Worm (Caenorhabditis elegans): ENCODE results near the gene K08H10.6.

K08H10.6 gene

ce11 chrV:9978425-9978824 is 17.3 kb downstream of the K08H10.6 start:
- TF ChIP-seq lin-39 (tag; optimal IDR thresholded peaks at IDR 0.05) = peak; percentile 59
- no peak for TF ChIP-seq egl-5 (tag; optimal IDR thresholded peaks at IDR 0.05)
- TF ChIP-seq nhr-77 (tag; optimal IDR thresholded peaks at IDR 0.05) = no peak
- peak; percentile 48 for TF ChIP-seq hmg-11 (tag; optimal IDR thresholded peaks at IDR 0.05)
- TF ChIP-seq snpc-4 (tag; optimal IDR thresholded peaks at IDR 0.05) = peak; percentile 5
- no peak for TF ChIP-seq daf-12 (tag; optimal IDR thresholded peaks at IDR 0.05)
- TF ChIP-seq zag-1 (tag; optimal IDR thresholded peaks at IDR 0.05) = no peak
- no peak for TF ChIP-seq fos-1 (tag; optimal IDR thresholded peaks at IDR 0.05)
- peak; percentile 60 for TF ChIP-seq nfya-1 (tag; optimal IDR thresholded peaks at IDR 0.05; ENCODE audit: insufficient read depth)
- TF ChIP-seq unc-62 (GFP tag; optimal IDR thresholded peaks at IDR 0.05) = no peak
- no peak for TF ChIP-seq elt-3 (tag; optimal IDR thresholded peaks at IDR 0.05)
- no peak for TF ChIP-seq aly-2 (tag; optimal IDR thresholded peaks at IDR 0.05)
- TF ChIP-seq nhr-12 (tag; optimal IDR thresholded peaks at IDR 0.05) = no peak
- TF ChIP-seq nhr-237 (tag; optimal IDR thresholded peaks at IDR 0.05) = no peak
- TF ChIP-seq nhr-76 (tag; optimal IDR thresholded peaks at IDR 0.05) = no peak
- no peak for TF ChIP-seq nhr-28 (tag; optimal IDR thresholded peaks at IDR 0.05)
- TF ChIP-seq mml-1 (tag; optimal IDR thresholded peaks at IDR 0.05) = no peak
- no peak for TF ChIP-seq tbx-2 (tag; optimal IDR thresholded peaks at IDR 0.05)
- TF ChIP-seq ceh-16 (tag; optimal IDR thresholded peaks at IDR 0.05) = no peak
- TF ChIP-seq ztf-11 (tag; optimal IDR thresholded peaks at IDR 0.05) = no peak

- TF ChIP-seq ceh-82 (tag; optimal IDR thresholded peaks at IDR 0.05) (no peak), aly-2 (tag; optimal IDR thresholded peaks at IDR 0.05) (no peak), ceh-16 (tag; optimal IDR thresholded peaks at IDR 0.05) (no peak), fkh-10 (GFP tag; optimal IDR thresholded peaks at IDR 0.05) (peak; percentile 62), unc-62 (GFP tag; optimal IDR thresholded peaks at IDR 0.05) (no peak), daf-12 (tag; optimal IDR thresholded peaks at IDR 0.05) (no peak), nhr-25 (tag; optimal IDR thresholded peaks at IDR 0.05) (no peak), nhr-11 (tag; optimal IDR thresholded peaks at IDR 0.05) (no peak), nhr-237 (tag; optimal IDR thresholded peaks at IDR 0.05) (no peak)
Observed at ce11 chrV:9977211-9977610, 18.5 kb downstream of the K08H10.6 start.

- TF ChIP-seq ceh-82 (tag; optimal IDR thresholded peaks at IDR 0.05) = no peak
- no peak for TF ChIP-seq elt-3 (tag; optimal IDR thresholded peaks at IDR 0.05)
- no peak for TF ChIP-seq pqm-1 (tag; optimal IDR thresholded peaks at IDR 0.05)
- TF ChIP-seq ama-1 (optimal IDR thresholded peaks at IDR 0.05) = no peak
- no peak for TF ChIP-seq nhr-12 (tag; optimal IDR thresholded peaks at IDR 0.05)
- no peak for TF ChIP-seq snpc-4 (tag; optimal IDR thresholded peaks at IDR 0.05)
- no peak for TF ChIP-seq lsy-12 (tag; optimal IDR thresholded peaks at IDR 0.05)
Observed at ce11 chrV:9976138-9976537, 19.6 kb downstream of the K08H10.6 start, which contains the start of gene unc-41. unc-41 (minus strand) TSS chrV:9976238.

DNA sequence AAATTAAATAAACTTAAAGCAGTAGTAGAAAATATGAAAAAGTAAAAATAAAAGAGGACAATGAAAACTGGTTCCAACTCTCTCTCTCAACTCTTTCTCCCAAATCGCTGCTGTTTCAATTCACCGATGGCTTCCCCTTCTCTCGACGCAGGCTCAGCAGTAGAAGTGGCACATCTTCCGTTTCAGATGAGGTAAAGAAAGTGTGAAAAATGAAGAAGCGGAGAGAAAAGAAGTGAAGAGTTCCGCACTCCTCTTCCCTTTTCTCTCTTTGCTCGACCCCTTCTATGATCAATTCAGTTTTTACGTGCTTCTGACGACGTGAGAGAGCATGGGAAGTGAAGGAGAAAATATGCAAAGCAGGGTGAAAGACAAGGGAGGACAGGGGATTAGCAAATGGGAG is 21.4 kb downstream of the K08H10.6 start:
- TF ChIP-seq fkh-10 (GFP tag; optimal IDR thresholded peaks at IDR 0.05) (peak; percentile 72), lin-39 (tag; optimal IDR thresholded peaks at IDR 0.05) (peak; percentile 1), nfya-1 (tag; optimal IDR thresholded peaks at IDR 0.05; ENCODE audit: insufficient read depth) (peak; percentile 46), pha-4 (tag; optimal IDR thresholded peaks at IDR 0.05) (no peak)

DNA sequence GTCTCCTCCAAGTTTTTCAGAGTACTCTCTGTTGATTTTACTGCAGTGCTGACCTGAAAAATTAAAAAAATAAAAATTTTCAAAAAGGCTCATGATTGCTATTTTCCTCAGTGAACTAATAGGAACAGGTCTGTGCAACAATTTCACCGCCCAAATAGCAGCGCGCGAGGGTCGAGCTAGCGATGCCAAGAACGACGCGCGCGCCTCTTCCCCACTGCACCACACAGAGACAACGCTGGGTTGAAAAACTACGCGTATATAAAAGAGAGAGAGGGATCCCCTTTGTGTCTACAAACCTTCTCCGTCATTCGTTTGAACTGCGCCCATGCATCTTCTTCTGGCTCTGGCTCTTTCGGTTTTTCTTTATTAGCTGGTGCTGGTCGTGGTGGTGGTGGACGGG is 25.6 kb downstream of the K08H10.6 start:
- no peak for TF ChIP-seq zag-1 (tag; optimal IDR thresholded peaks at IDR 0.05)
- TF ChIP-seq nhr-76 (tag; optimal IDR thresholded peaks at IDR 0.05) = no peak
- peak; percentile 79 for TF ChIP-seq hmg-11 (tag; optimal IDR thresholded peaks at IDR 0.05)
- TF ChIP-seq ama-1 (optimal IDR thresholded peaks at IDR 0.05) = peak; percentile 53
- peak; percentile 62 for TF ChIP-seq nhr-43 (tag; optimal IDR thresholded peaks at IDR 0.05; ENCODE audit: poor library complexity, severe bottlenecking)
- peak; percentile 2 for TF ChIP-seq jun-1 (tag; optimal IDR thresholded peaks at IDR 0.05)
- no peak for TF ChIP-seq fkh-10 (GFP tag; optimal IDR thresholded peaks at IDR 0.05)
- TF ChIP-seq fos-1 (tag; optimal IDR thresholded peaks at IDR 0.05) = no peak
- no peak for TF ChIP-seq nhr-11 (tag; optimal IDR thresholded peaks at IDR 0.05)
- TF ChIP-seq lin-39 (tag; optimal IDR thresholded peaks at IDR 0.05) = peak; percentile 90
- no peak for TF ChIP-seq nhr-237 (tag; optimal IDR thresholded peaks at IDR 0.05)
- TF ChIP-seq elt-1 (tag; optimal IDR thresholded peaks at IDR 0.05) = no peak
- TF ChIP-seq skn-1 (tag; optimal IDR thresholded peaks at IDR 0.05) = peak; percentile 2
- peak; percentile 22 for TF ChIP-seq snpc-4 (tag; optimal IDR thresholded peaks at IDR 0.05)
- no peak for TF ChIP-seq mdl-1 (tag; optimal IDR thresholded peaks at IDR 0.05)
- no peak for TF ChIP-seq daf-12 (tag; optimal IDR thresholded peaks at IDR 0.05)
- TF ChIP-seq elt-3 (tag; optimal IDR thresholded peaks at IDR 0.05) = no peak
- no peak for TF ChIP-seq sea-2 (GFP tag; optimal IDR thresholded peaks at IDR 0.05)
- TF ChIP-seq egl-27 (tag; optimal IDR thresholded peaks at IDR 0.05) = no peak
- TF ChIP-seq ceh-9 (tag; optimal IDR thresholded peaks at IDR 0.05) = no peak
- TF ChIP-seq unc-62 (GFP tag; optimal IDR thresholded peaks at IDR 0.05) = peak; percentile 16
- no peak for TF ChIP-seq ZK546.5 (tag; optimal IDR thresholded peaks at IDR 0.05)
- TF ChIP-seq ceh-16 (tag; optimal IDR thresholded peaks at IDR 0.05) = peak; percentile 9
- peak; percentile 67 for TF ChIP-seq tbx-2 (tag; optimal IDR thresholded peaks at IDR 0.05)
- peak; percentile 76 for TF ChIP-seq ztf-4 (tag; optimal IDR thresholded peaks at IDR 0.05)
- no peak for TF ChIP-seq nhr-12 (tag; optimal IDR thresholded peaks at IDR 0.05)
- TF ChIP-seq lsy-12 (tag; optimal IDR thresholded peaks at IDR 0.05) = peak; percentile 61
- peak; percentile 23 for TF ChIP-seq ceh-82 (tag; optimal IDR thresholded peaks at IDR 0.05)
- TF ChIP-seq ceh-28 (tag; optimal IDR thresholded peaks at IDR 0.05) = no peak
- TF ChIP-seq elt-2 (tag; optimal IDR thresholded peaks at IDR 0.05) = peak; percentile 52
- TF ChIP-seq pqm-1 (tag; optimal IDR thresholded peaks at IDR 0.05) = no peak
- TF ChIP-seq nhr-77 (tag; optimal IDR thresholded peaks at IDR 0.05) = peak; percentile 38
- TF ChIP-seq mml-1 (tag; optimal IDR thresholded peaks at IDR 0.05) = no peak
- TF ChIP-seq egl-5 (tag; optimal IDR thresholded peaks at IDR 0.05) = peak; percentile 59
- peak; percentile 70 for TF ChIP-seq nfya-1 (tag; optimal IDR thresholded peaks at IDR 0.05; ENCODE audit: insufficient read depth)
- no peak for TF ChIP-seq nhr-67 (tag; optimal IDR thresholded peaks at IDR 0.05)
